Fruit fly (Drosophila melanogaster) Kc167 (cell line): Measurements from ENCODE around the gene Sfmbt.

Source experiments
- Myc ChIP-seq: fragments of >200 bp; optimal IDR thresholded peaks from 2 replicates; lab custom pipeline; 2017; ENCODE audit warnings: missing external identifiers
- Sin3A ChIP-seq: fragments of >200 bp; optimal IDR thresholded peaks from 2 replicates; lab custom pipeline; 2018; ENCODE audit warnings: missing external identifiers
- h ChIP-seq: fragments of >200 bp; optimal IDR thresholded peaks from 3 replicates; lab custom pipeline; 2018; ENCODE audit warnings: missing external identifiers
- insv ChIP-seq: fragments of >200 bp; optimal IDR thresholded peaks from 3 replicates; lab custom pipeline; 2018; ENCODE audit warnings: missing external identifiers
- psq ChIP-seq: fragments of >200 bp; optimal IDR thresholded peaks from 2 replicates; lab custom pipeline; 2017; ENCODE audit warnings: missing external identifiers
- ttk ChIP-seq: sonication (Bioruptor generic); optimal IDR thresholded peaks from 2 replicates; lab custom pipeline; 2017; ENCODE audit warnings: missing external identifiers

Gene Sfmbt

DNA sequence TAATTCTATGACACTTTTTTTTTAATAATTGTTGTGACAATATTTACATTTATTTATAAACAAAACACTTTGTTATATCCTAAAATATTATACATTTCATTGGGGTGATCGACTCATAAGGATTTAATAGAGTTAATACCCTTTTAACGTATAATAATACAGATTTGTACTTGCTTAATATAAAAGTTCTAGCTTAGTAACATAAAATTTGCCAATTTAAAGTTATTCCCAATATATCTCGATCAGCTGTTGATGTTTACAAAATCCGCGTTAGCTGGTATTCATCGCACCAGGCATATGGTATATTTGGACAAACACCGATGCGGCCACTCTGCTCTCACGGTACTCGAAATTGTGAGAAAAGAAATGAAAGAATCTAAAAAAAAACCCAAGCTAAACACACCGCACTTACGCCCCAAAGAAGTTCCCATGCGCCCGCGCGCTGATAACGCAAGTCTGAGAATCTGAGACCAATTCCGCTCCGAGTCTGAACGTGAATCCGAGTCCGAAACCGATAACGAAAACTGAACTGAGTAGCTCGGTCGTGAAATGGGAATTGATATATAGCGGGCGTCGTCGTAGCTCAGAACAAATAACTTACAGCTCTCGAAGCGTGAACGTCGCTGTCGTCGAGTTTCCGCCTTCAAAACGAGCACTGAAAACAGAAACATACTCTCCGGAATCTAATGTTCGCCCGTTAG is 27.0 kb upstream of the Sfmbt start, which contains the start of gene Pect:
TSS of gene Pect (plus strand) at position 326 of the 701 bp plus-strand sequence.
- no peak for TF ChIP-seq h (lab: Kevin White, UChicago)
- TF ChIP-seq Sin3A (lab: Kevin White, UChicago) = no peak
- no peak for TF ChIP-seq insv (lab: Kevin White, UChicago)
- no peak for TF ChIP-seq psq (lab: Kevin White, UChicago)
- TF ChIP-seq Myc (lab: Kevin White, UChicago) = no peak
- no peak for TF ChIP-seq ttk (lab: Kevin White, UChicago)

dm6 chr2L:13202960-13203436 is 26.4 kb upstream of the Sfmbt start, which contains the start of gene CG16972:
Gene CG16972, minus strand, starts transcription at chr2L:13203295.
- TF ChIP-seq insv (lab: Kevin White, UChicago) (no peak), ttk (lab: Kevin White, UChicago) (no peak), Myc (lab: Kevin White, UChicago) (no peak), h (lab: Kevin White, UChicago) (no peak), Sin3A (lab: Kevin White, UChicago) (no peak), psq (lab: Kevin White, UChicago) (no peak)

dm6 chr2L:13195822-13196221 is 19.2 kb upstream of the Sfmbt start:
- no peak for TF ChIP-seq ttk (lab: Kevin White, UChicago)
- TF ChIP-seq Myc (lab: Kevin White, UChicago) = no peak
- TF ChIP-seq h (lab: Kevin White, UChicago) = no peak
- no peak for TF ChIP-seq psq (lab: Kevin White, UChicago)
- TF ChIP-seq insv (lab: Kevin White, UChicago) = no peak
- TF ChIP-seq Sin3A (lab: Kevin White, UChicago) = no peak

dm6 chr2L:13191894-13192293 is 15.3 kb upstream of the Sfmbt start, which contains the start of the genes CG16974 and Edem2:
Gene CG16974, minus strand, starts transcription at chr2L:13191979.
Gene Edem2, plus strand, starts transcription at chr2L:13192201.
- TF ChIP-seq psq (lab: Kevin White, UChicago) = no peak
- TF ChIP-seq Sin3A (lab: Kevin White, UChicago) = no peak
- no peak for TF ChIP-seq insv (lab: Kevin White, UChicago)
- no peak for TF ChIP-seq h (lab: Kevin White, UChicago)
- TF ChIP-seq ttk (lab: Kevin White, UChicago) = no peak
- TF ChIP-seq Myc (lab: Kevin White, UChicago) = no peak

DNA sequence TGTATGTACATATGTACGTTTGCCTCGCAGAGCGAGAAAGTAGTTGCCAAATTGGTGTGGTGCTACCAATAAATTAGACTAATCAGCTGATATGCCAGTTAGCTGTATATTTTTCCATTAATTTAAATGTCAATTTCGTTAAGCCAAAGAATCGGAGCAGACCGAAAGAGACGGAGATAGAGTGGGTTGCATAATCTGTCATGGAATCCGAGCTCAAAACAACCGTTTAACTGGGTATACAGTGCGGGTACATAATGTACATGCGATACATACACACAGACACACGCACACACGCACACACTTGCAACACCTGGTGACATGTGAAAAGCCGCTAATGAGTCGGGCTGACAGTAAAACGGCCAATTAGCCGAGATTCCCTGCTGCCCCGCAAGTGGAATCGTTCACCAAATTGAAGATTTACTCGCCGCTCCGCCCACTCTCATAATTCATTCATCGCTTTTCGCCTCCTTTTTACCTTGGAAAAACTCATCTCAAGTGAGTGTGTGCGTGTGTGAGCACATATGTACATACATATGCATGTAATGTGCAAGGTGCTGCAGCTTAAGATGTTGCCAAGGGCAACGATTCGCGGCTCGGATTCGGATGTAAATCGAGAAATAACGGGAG is 14.6 kb upstream of the Sfmbt start:
- no peak for TF ChIP-seq ttk (lab: Kevin White, UChicago)
- TF ChIP-seq h (lab: Kevin White, UChicago) = no peak
- TF ChIP-seq insv (lab: Kevin White, UChicago) = no peak
- TF ChIP-seq Sin3A (lab: Kevin White, UChicago) = no peak
- no peak for TF ChIP-seq psq (lab: Kevin White, UChicago)

- TF ChIP-seq insv (lab: Kevin White, UChicago) = no peak
- TF ChIP-seq Myc (lab: Kevin White, UChicago) = no peak
- TF ChIP-seq ttk (lab: Kevin White, UChicago) = no peak
- TF ChIP-seq h (lab: Kevin White, UChicago) = no peak
- no peak for TF ChIP-seq psq (lab: Kevin White, UChicago)
- no peak for TF ChIP-seq Sin3A (lab: Kevin White, UChicago)
Observed at dm6 chr2L:13190534-13190933, 13.9 kb upstream of the Sfmbt start.

- no peak for TF ChIP-seq psq (lab: Kevin White, UChicago)
- no peak for TF ChIP-seq Myc (lab: Kevin White, UChicago)
- no peak for TF ChIP-seq ttk (lab: Kevin White, UChicago)
- TF ChIP-seq insv (lab: Kevin White, UChicago) = no peak
- TF ChIP-seq Sin3A (lab: Kevin White, UChicago) = no peak
- TF ChIP-seq h (lab: Kevin White, UChicago) = no peak
Observed at dm6 chr2L:13183150-13183549, 6.6 kb upstream of the Sfmbt start, which contains the start of gene Rsph1. Gene Rsph1, plus strand, starts transcription at chr2L:13183450.

dm6 chr2L:13182415-13182814 is 5.8 kb upstream of the Sfmbt start, which contains the start of gene Mgat3:
Gene Mgat3, minus strand, starts transcription at chr2L:13182596.
- TF ChIP-seq psq (lab: Kevin White, UChicago) (no peak), Sin3A (lab: Kevin White, UChicago) (no peak), h (lab: Kevin White, UChicago) (no peak), insv (lab: Kevin White, UChicago) (no peak), Myc (lab: Kevin White, UChicago) (no peak), ttk (lab: Kevin White, UChicago) (no peak)

DNA sequence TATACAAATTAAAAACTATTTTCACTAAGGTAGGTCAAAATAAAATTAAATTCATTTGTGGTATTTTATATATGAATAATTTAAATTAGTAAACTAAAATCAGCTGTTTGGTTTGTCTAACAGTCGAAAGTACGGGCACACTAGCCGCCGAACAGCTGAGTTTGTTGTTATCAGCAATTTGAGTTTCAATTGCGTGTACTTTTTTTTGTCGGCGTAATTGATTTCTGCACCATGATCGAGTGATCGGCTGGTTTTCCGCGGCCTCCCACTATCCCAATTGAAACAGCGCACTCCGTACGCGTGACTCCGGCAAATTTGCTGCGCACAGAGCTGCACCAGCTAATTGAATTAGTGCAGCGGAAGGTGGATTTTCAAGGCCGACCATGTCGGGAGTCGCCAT is 2.5 kb upstream of the Sfmbt start, which contains the start of gene Alg7:
TSS of gene Alg7 (plus strand) at position 153 of the 400 bp plus-strand sequence.
- TF ChIP-seq ttk (lab: Kevin White, UChicago) (no peak), h (lab: Kevin White, UChicago) (no peak), psq (lab: Kevin White, UChicago) (no peak), Myc (lab: Kevin White, UChicago) (no peak), insv (lab: Kevin White, UChicago) (peak; percentile 53)

dm6 chr2L:13176123-13176522 is 462 bp downstream of the Sfmbt start, which contains the start of gene CG43925:
Gene CG43925, plus strand, starts transcription at chr2L:13176423.
- TF ChIP-seq ttk (lab: Kevin White, UChicago) (no peak), Myc (lab: Kevin White, UChicago) (no peak), insv (lab: Kevin White, UChicago) (no peak)

DNA sequence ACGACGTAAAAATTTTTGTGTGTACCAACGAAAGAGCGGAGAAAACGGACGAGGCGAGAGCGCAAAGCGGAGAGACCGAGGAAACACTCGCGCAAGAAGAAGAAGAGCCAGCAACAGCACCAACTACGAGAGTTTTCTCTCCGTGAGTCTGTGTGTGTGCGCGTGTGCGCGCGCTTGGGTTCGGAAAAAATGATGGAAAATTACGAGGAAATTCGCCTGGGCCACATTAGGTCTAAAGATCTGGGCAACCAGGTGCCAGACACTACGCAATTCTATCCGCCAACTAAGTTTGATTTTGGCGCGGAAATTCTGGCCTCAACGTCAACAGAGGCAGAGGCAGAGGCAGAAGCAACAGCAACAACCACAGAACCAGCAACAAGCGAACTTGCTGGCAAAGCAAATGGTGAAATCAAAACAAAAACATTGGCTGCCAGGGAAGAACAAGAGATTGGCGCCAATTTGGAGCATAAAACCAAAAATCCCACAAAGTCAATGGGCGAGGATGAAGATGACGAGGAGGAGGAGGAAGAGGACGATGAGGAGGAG is 10.7 kb downstream of the Sfmbt start, which contains the start of gene DnaJ-H:
TSS of gene DnaJ-H (minus strand) at position 271 of the 546 bp plus-strand sequence.
- peak; percentile 65 for TF ChIP-seq psq (lab: Kevin White, UChicago)
- TF ChIP-seq Myc (lab: Kevin White, UChicago) = no peak
